Fruit fly (Drosophila melanogaster) S2 (cell line): Measurements from ENCODE around the gene Tim17b2.

Experiments used
- CG8478 ChIP-seq: fragments of >200 bp; optimal IDR thresholded peaks from 2 replicates; lab custom pipeline; 2018
- CTCF ChIP-seq, 2 experiments: fragments of >200 bp; optimal IDR thresholded peaks; 2 replicates each; lab custom pipeline; 2018

DNA sequence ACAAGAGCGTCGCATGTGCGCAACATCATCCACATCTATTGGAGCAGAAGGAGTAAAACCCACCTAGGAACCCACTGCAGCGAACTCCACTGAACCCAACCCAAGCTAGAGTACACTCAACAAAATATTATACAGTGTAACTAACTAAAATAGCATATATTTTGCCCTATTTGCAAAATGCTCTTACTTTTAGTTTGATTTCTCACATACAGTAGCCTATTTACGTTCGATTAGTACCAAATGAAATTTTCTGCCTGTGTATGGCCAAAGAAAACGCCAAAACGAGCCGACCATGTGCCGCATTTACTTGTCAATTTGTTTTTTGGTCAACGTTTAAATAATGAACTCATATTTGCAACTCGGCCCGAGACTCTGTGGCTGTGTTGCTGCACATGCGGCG, 15.8 kb upstream of the Tim17b2 start:
- TF ChIP-seq CG8478, result no peak
- TF ChIP-seq CTCF (optimal IDR thresholded peaks at IDR 0.05; lab: Kevin White, UChicago), result no peak
